Worm (Caenorhabditis elegans) whole organism, L3 larva: Measurements from ENCODE around the gene nhr-134.

Experiments used
- egl-27 ChIP-seq: sonication (generic microtip); optimal IDR thresholded peaks from 4 replicates; lab custom pipeline; 2017; ENCODE audit warnings: missing biosample characterization, missing genetic modification reagents, missing genetic modification characterization
- fos-1 ChIP-seq: fragments of 150-350 bp; optimal IDR thresholded peaks from 2 replicates; lab custom pipeline; 2014; ENCODE audit warnings: missing biosample characterization, missing genetic modification characterization
- jun-1 ChIP-seq: fragments of 150-350 bp; optimal IDR thresholded peaks from 2 replicates; lab custom pipeline; 2014; ENCODE audit warnings: missing biosample characterization, missing genetic modification reagents, missing genetic modification characterization
- mdl-1 ChIP-seq: fragments of 150-350 bp; optimal IDR thresholded peaks from 2 replicates; lab custom pipeline; 2014; ENCODE audit warnings: missing biosample characterization, missing genetic modification characterization
- nhr-237 ChIP-seq: fragments of 150-350 bp; optimal IDR thresholded peaks from 2 replicates; lab custom pipeline; 2014; ENCODE audit warnings: missing biosample characterization, missing genetic modification characterization
- nhr-28 ChIP-seq: fragments of 150-350 bp; optimal IDR thresholded peaks from 2 replicates; lab custom pipeline; 2014; ENCODE audit warnings: missing biosample characterization, missing genetic modification characterization
- unc-39 ChIP-seq: sonication (generic microtip); optimal IDR thresholded peaks from 4 replicates; lab custom pipeline; 2017; ENCODE audit warnings: missing biosample characterization, missing genetic modification characterization
- ztf-4 ChIP-seq: fragments of 150-350 bp; optimal IDR thresholded peaks from 2 replicates; lab custom pipeline; 2014; ENCODE audit warnings: missing biosample characterization, missing genetic modification characterization

DNA sequence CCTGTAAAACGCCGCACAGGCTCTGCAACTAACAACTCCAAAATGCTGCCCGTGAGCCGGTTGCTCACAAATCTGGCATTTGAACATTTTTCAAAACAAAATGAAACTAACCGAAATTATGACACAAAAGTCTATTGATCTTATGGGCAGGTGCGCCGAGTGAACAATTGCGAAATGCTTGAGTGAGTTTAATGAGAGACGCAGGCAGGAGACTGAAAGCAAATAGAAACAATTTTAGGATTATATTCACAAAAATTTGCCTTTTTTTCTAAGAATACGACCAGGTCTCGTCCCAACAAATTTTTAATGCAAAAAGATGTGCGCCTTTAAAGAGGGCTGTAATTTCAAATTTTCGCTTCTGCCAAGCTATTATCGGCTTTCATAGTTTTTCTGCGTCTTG, 33.4 kb downstream of the nhr-134 start, which contains the start of gene nhr-183:
- TF ChIP-seq egl-27 (tag; lab: Kevin White, UChicago) (no peak), jun-1 (tag; lab: Kevin White, UChicago) (no peak), nhr-28 (tag; lab: Kevin White, UChicago) (no peak), unc-39 (tag; lab: Kevin White, UChicago) (no peak), mdl-1 (no peak), fos-1 (no peak), ztf-4 (tag; lab: Kevin White, UChicago) (no peak), nhr-237 (tag; lab: Kevin White, UChicago) (no peak)
